Fruit fly (Drosophila melanogaster) whole organism, embryonic: ENCODE measurements around the gene Nf1.

Experiments used
- CG10209 ChIP-seq: fragments of 200-800 bp; sonication (Bioruptor generic); optimal IDR thresholded peaks from 3 replicates; lab custom pipeline; 2017; ENCODE audit warnings: missing biosample characterization, mild to moderate bottlenecking, missing genetic modification characterization, missing genetic modification reagents
- CG11398 ChIP-seq: fragments of 200-800 bp; sonication (Bioruptor generic); optimal IDR thresholded peaks from 2 replicates; lab custom pipeline; 2016; ENCODE audit warnings: missing biosample characterization, missing genetic modification characterization
- CG1832 ChIP-seq: fragments of 200-800 bp; sonication (Bioruptor generic); optimal IDR thresholded peaks from 2 replicates; lab custom pipeline; 2017; ENCODE audit warnings: missing biosample characterization, mild to moderate bottlenecking, missing genetic modification characterization, inconsistent platforms
- CG31365 ChIP-seq: fragments of 200-800 bp; sonication (Bioruptor generic); optimal IDR thresholded peaks from 2 replicates; lab custom pipeline; 2018; ENCODE audit warnings: missing biosample characterization, mild to moderate bottlenecking, missing genetic modification characterization
- CG4328 ChIP-seq: fragments of 200-800 bp; sonication (Bioruptor generic); optimal IDR thresholded peaks from 3 replicates; lab custom pipeline; 2017; ENCODE audit warnings: missing biosample characterization, missing genetic modification reagents, missing genetic modification characterization
- Lhr ChIP-seq: fragments of 200-800 bp; sonication (Bioruptor generic); optimal IDR thresholded peaks from 3 replicates; lab custom pipeline; 2017; ENCODE audit warnings: mild to moderate bottlenecking, missing biosample characterization, missing genetic modification reagents, missing genetic modification characterization
- nmo ChIP-seq: fragments of 200-800 bp; sonication (Bioruptor generic); optimal IDR thresholded peaks from 2 replicates; lab custom pipeline; 2018; ENCODE audit warnings: missing biosample characterization, mild to moderate bottlenecking, missing genetic modification characterization, moderate library complexity
- pb ChIP-seq: fragments of 200-800 bp; sonication (Bioruptor generic); optimal IDR thresholded peaks from 3 replicates; lab custom pipeline; 2016; ENCODE audit warnings: missing biosample characterization, missing genetic modification characterization
- slou ChIP-seq: fragments of 200-800 bp; sonication (Bioruptor generic); optimal IDR thresholded peaks from 3 replicates; lab custom pipeline; 2016; ENCODE audit warnings: missing biosample characterization, missing genetic modification characterization
- tio ChIP-seq: fragments of 200-800 bp; sonication (Bioruptor generic); optimal IDR thresholded peaks from 2 replicates; lab custom pipeline; 2017; ENCODE audit warnings: missing biosample characterization, missing genetic modification characterization, inconsistent platforms
- tll ChIP-seq, 2 experiments: fragments of 200-800 bp in 1 of 2; fragments of >200 bp in 1 of 2; sonication (Bioruptor generic) in 1 of 2; optimal IDR thresholded peaks; 2 replicates each; lab custom pipeline; 2017 to 2019; ENCODE audit warnings: missing biosample characterization in 2 of 2, missing genetic modification characterization in 2 of 2, mild to moderate bottlenecking in 1 of 2, moderate library complexity in 1 of 2
- zen2 ChIP-seq: fragments of 200-800 bp; sonication (Bioruptor generic); IDR thresholded peaks from 3 replicates; pipeline ENCODE4 v1.3.6; 2022; ENCODE audit warnings: missing biosample characterization, missing genetic modification characterization; ENCODE audit not compliant: partially characterized antibody

- no peak for TF ChIP-seq pb (GFP tag; lab: Kevin White, UChicago)
- no peak for TF ChIP-seq CG31365 (tag; lab: Kevin White, UChicago)
- TF ChIP-seq Lhr (GFP tag; lab: Kevin White, UChicago), result no peak
- no peak for TF ChIP-seq slou (GFP tag; lab: Kevin White, UChicago)
- TF ChIP-seq tll (GFP tag; optimal IDR thresholded peaks at IDR 0.05; lab: Kevin White, UChicago), result no peak
- peak; percentile 56; the same call in 1 of the 3 replicates for TF ChIP-seq zen2
- no peak for TF ChIP-seq CG10209
- TF ChIP-seq CG11398 (GFP tag; lab: Kevin White, UChicago), result no peak
- peak; percentile 25 for TF ChIP-seq nmo
- TF ChIP-seq tio (GFP tag; lab: Kevin White, UChicago), result no peak
- no peak for TF ChIP-seq CG1832 (GFP tag; lab: Kevin White, UChicago)
- no peak for TF ChIP-seq CG4328 (GFP tag; lab: Kevin White, UChicago)
Observed at dm6 chr3R:25982734-25983133, at the start of gene Nf1.
